Fruit fly (Drosophila melanogaster) whole organism, embryonic: ENCODE data around the gene CG44094.

Source experiments
- ATbp ChIP-seq: fragments of 200-800 bp; sonication (Bioruptor generic); optimal IDR thresholded peaks from 2 replicates; lab custom pipeline; 2017; ENCODE audit warnings: missing biosample characterization, mild to moderate bottlenecking, missing genetic modification characterization, missing genetic modification reagents
- CG11504 ChIP-seq: fragments of 200-800 bp; sonication (Bioruptor generic); optimal IDR thresholded peaks from 3 replicates; lab custom pipeline; 2019; ENCODE audit warnings: missing biosample characterization, mild to moderate bottlenecking, missing genetic modification characterization, moderate library complexity
- CG12299 ChIP-seq: fragments of 200-800 bp; sonication (Bioruptor generic); optimal IDR thresholded peaks from 2 replicates; lab custom pipeline; 2018; ENCODE audit warnings: missing biosample characterization, mild to moderate bottlenecking, missing genetic modification characterization
- CG1233 ChIP-seq: fragments of 200-800 bp; sonication (Bioruptor generic); optimal IDR thresholded peaks from 4 replicates; lab custom pipeline; 2018; ENCODE audit warnings: missing biosample characterization, mild to moderate bottlenecking, missing genetic modification characterization
- CG14050 ChIP-seq: fragments of 200-800 bp; sonication (Bioruptor generic); IDR thresholded peaks from 3 replicates; pipeline ENCODE4 v1.3.6; 2022; ENCODE audit warnings: missing biosample characterization, missing genetic modification characterization
- CG17568 ChIP-seq: fragments of 200-800 bp; sonication (Bioruptor generic); optimal IDR thresholded peaks from 2 replicates; lab custom pipeline; 2018; ENCODE audit warnings: missing biosample characterization, mild to moderate bottlenecking, missing genetic modification characterization, moderate library complexity
- CG3163 ChIP-seq: fragments of 200-800 bp; sonication (Bioruptor generic); optimal IDR thresholded peaks from 3 replicates; lab custom pipeline; 2016; ENCODE audit warnings: missing biosample characterization, missing genetic modification characterization
- CG33557 ChIP-seq: fragments of 200-800 bp; sonication (Bioruptor generic); optimal IDR thresholded peaks from 2 replicates; lab custom pipeline; 2019; ENCODE audit warnings: missing biosample characterization, mild to moderate bottlenecking, missing genetic modification characterization, moderate library complexity
- CG43689 ChIP-seq: fragments of 200-800 bp; sonication (Bioruptor generic); IDR thresholded peaks from 2 replicates; pipeline ENCODE4 v1.3.6; 2022; ENCODE audit warnings: missing biosample characterization, missing genetic modification characterization
- CG4424 ChIP-seq: fragments of 200-800 bp; sonication (Bioruptor generic); optimal IDR thresholded peaks from 3 replicates; lab custom pipeline; 2016; ENCODE audit warnings: missing biosample characterization, missing genetic modification characterization
- CG4820 ChIP-seq: fragments of 200-800 bp; sonication (Bioruptor generic); optimal IDR thresholded peaks from 3 replicates; lab custom pipeline; 2016; ENCODE audit warnings: missing biosample characterization, missing genetic modification characterization
- CG7745 ChIP-seq: fragments of 200-800 bp; sonication (Bioruptor generic); optimal IDR thresholded peaks from 2 replicates; lab custom pipeline; 2018; ENCODE audit warnings: missing biosample characterization, mild to moderate bottlenecking, missing genetic modification characterization, moderate library complexity
- CG8924 ChIP-seq: fragments of 200-800 bp; optimal IDR thresholded peaks from 3 replicates; lab custom pipeline; 2019; ENCODE audit warnings: missing biosample characterization, mild to moderate bottlenecking, missing genetic modification characterization, moderate library complexity
- CG9817 ChIP-seq: fragments of 200-800 bp; sonication (Bioruptor generic); optimal IDR thresholded peaks from 2 replicates; lab custom pipeline; 2018; ENCODE audit warnings: missing biosample characterization, mild to moderate bottlenecking, missing genetic modification characterization, moderate library complexity
- CrebB ChIP-seq: fragments of 200-800 bp; sonication (Bioruptor generic); optimal IDR thresholded peaks from 3 replicates; lab custom pipeline; 2018; ENCODE audit warnings: missing biosample characterization, mild to moderate bottlenecking, missing genetic modification characterization
- D ChIP-seq, 2 experiments: fragments of 200-800 bp in 1 of 2; fragments of >200 bp in 1 of 2; sonication (Bioruptor generic) in 1 of 2; optimal IDR thresholded peaks; 2 replicates in 1 of 2; 3 replicates in 1 of 2; lab custom pipeline; 2017; ENCODE audit warnings: mild to moderate bottlenecking in 1 of 2, missing biosample characterization in 1 of 2, missing genetic modification characterization in 1 of 2, missing genetic modification reagents in 1 of 2
- ERR ChIP-seq: fragments of 200-800 bp; sonication (Bioruptor generic); optimal IDR thresholded peaks from 2 replicates; lab custom pipeline; 2016; ENCODE audit warnings: missing biosample characterization, missing genetic modification characterization
- Ets97D ChIP-seq: fragments of 200-800 bp; sonication (Bioruptor generic); optimal IDR thresholded peaks from 3 replicates; lab custom pipeline; 2016; ENCODE audit warnings: missing biosample characterization, missing genetic modification characterization
- HLH3B ChIP-seq: fragments of 200-800 bp; sonication (Bioruptor generic); IDR thresholded peaks from 2 replicates; pipeline ENCODE4 v1.3.6; 2022; ENCODE audit warnings: missing biosample characterization, missing genetic modification characterization
- Hand ChIP-seq: fragments of 200-800 bp; sonication (Bioruptor generic); optimal IDR thresholded peaks from 2 replicates; lab custom pipeline; 2017; ENCODE audit warnings: mild to moderate bottlenecking, missing biosample characterization, missing genetic modification reagents, missing genetic modification characterization
- Lpt ChIP-seq: fragments of >200 bp; optimal IDR thresholded peaks from 2 replicates; lab custom pipeline; 2018; ENCODE audit warnings: missing biosample characterization, missing genetic modification characterization
- Med ChIP-seq: fragments of 200-800 bp; sonication (Bioruptor generic); peaks from one replicate; lab custom pipeline; 2016; ENCODE audit warnings: missing biosample characterization, missing genetic modification characterization, mild to moderate bottlenecking, inconsistent platforms, moderate library complexity
- NK7.1 ChIP-seq: fragments of 200-800 bp; sonication (Bioruptor generic); optimal IDR thresholded peaks from 3 replicates; lab custom pipeline; 2016; ENCODE audit warnings: missing biosample characterization, missing genetic modification characterization
- TFAM ChIP-seq: fragments of 200-800 bp; sonication (Bioruptor generic); optimal IDR thresholded peaks from 2 replicates; lab custom pipeline; 2017; ENCODE audit warnings: missing biosample characterization, missing genetic modification characterization, inconsistent platforms
- ac ChIP-seq: fragments of 200-800 bp; sonication (Bioruptor generic); optimal IDR thresholded peaks from 3 replicates; lab custom pipeline; 2017; ENCODE audit warnings: missing biosample characterization, mild to moderate bottlenecking, missing genetic modification characterization
- ato ChIP-seq: fragments of 200-800 bp; sonication (Bioruptor generic); IDR thresholded peaks from 2 replicates; pipeline ENCODE4 v1.3.6; 2022; ENCODE audit warnings: missing biosample characterization, missing genetic modification characterization; ENCODE audit not compliant: partially characterized antibody
- bcd ChIP-seq: fragments of 200-800 bp; sonication (Bioruptor generic); optimal IDR thresholded peaks from 2 replicates; lab custom pipeline; 2017; ENCODE audit warnings: missing biosample characterization, mild to moderate bottlenecking, missing genetic modification characterization
- bigmax ChIP-seq: fragments of 200-800 bp; sonication (Bioruptor generic); optimal IDR thresholded peaks from 2 replicates; lab custom pipeline; 2018; ENCODE audit warnings: missing biosample characterization, mild to moderate bottlenecking, missing genetic modification characterization
- dmrt99B ChIP-seq: fragments of 200-800 bp; sonication (Bioruptor generic); optimal IDR thresholded peaks from 2 replicates; lab custom pipeline; 2018; ENCODE audit warnings: missing biosample characterization, mild to moderate bottlenecking, missing genetic modification characterization, moderate library complexity
- fu2 ChIP-seq: fragments of 200-800 bp; sonication (Bioruptor generic); optimal IDR thresholded peaks from 2 replicates; lab custom pipeline; 2016; ENCODE audit warnings: missing biosample characterization, missing genetic modification characterization
- gcm ChIP-seq: fragments of 200-800 bp; sonication (Bioruptor generic); optimal IDR thresholded peaks from 2 replicates; lab custom pipeline; 2019; ENCODE audit warnings: missing biosample characterization, mild to moderate bottlenecking, missing genetic modification characterization, moderate library complexity
- gsb ChIP-seq: fragments of 200-800 bp; sonication (Bioruptor generic); IDR thresholded peaks from 2 replicates; pipeline ENCODE4 v1.3.6; 2022; ENCODE audit warnings: missing biosample characterization, missing genetic modification characterization
- gsb-n ChIP-seq: fragments of 200-800 bp; sonication (Bioruptor generic); optimal IDR thresholded peaks from 3 replicates; lab custom pipeline; 2018; ENCODE audit warnings: missing biosample characterization, mild to moderate bottlenecking, missing genetic modification characterization
- kah ChIP-seq: fragments of 200-800 bp; sonication (Bioruptor generic); optimal IDR thresholded peaks from 2 replicates; lab custom pipeline; 2018; ENCODE audit warnings: missing biosample characterization, mild to moderate bottlenecking, missing genetic modification characterization
- kni ChIP-seq: fragments of 200-800 bp; sonication (Bioruptor generic); optimal IDR thresholded peaks from 3 replicates; lab custom pipeline; 2017; ENCODE audit warnings: mild to moderate bottlenecking, missing biosample characterization, missing genetic modification reagents, missing genetic modification characterization
- lola ChIP-seq, 3 experiments: fragments of >200 bp in 2 of 3; fragments of 200-800 bp in 1 of 3; sonication (Bioruptor generic) in 1 of 3; optimal IDR thresholded peaks; 2 replicates each; lab custom pipeline; 2017 to 2019; ENCODE audit warnings: missing biosample characterization in 3 of 3, missing genetic modification characterization in 3 of 3, mild to moderate bottlenecking in 1 of 3, moderate library complexity in 1 of 3
- mirr ChIP-seq: fragments of 200-800 bp; sonication (Bioruptor generic); optimal IDR thresholded peaks from 3 replicates; lab custom pipeline; 2018; ENCODE audit warnings: missing biosample characterization, mild to moderate bottlenecking, missing genetic modification characterization
- odd ChIP-seq: fragments of 200-800 bp; sonication (Bioruptor generic); optimal IDR thresholded peaks from 2 replicates; lab custom pipeline; 2017; ENCODE audit warnings: missing biosample characterization, mild to moderate bottlenecking, missing genetic modification characterization
- pan ChIP-seq, 4 experiments: fragments of >200 bp in 3 of 4; fragments of 200-800 bp in 1 of 4; sonication (Bioruptor generic) in 1 of 4; optimal IDR thresholded peaks in 3 of 4; IDR thresholded peaks in 1 of 4; 2 replicates each; pipeline versions ENCODE4 v1.3.6 to Lab custom; 2017 to 2022; ENCODE audit warnings: missing biosample characterization in 2 of 4, missing genetic modification characterization in 2 of 4, mixed read lengths in 1 of 4
- peb ChIP-seq: fragments of 200-800 bp; sonication (Bioruptor generic); IDR thresholded peaks from 2 replicates; pipeline ENCODE4 v1.3.6; 2022; ENCODE audit warnings: missing biosample characterization, missing genetic modification characterization
- pho ChIP-seq: fragments of 200-800 bp; sonication (Bioruptor generic); optimal IDR thresholded peaks from 2 replicates; lab custom pipeline; 2016; ENCODE audit warnings: missing biosample characterization, missing genetic modification characterization
- prd ChIP-seq, 3 experiments: fragments of >200 bp in 2 of 3; fragments of 200-800 bp in 1 of 3; sonication (Bioruptor generic) in 1 of 3; optimal IDR thresholded peaks in 2 of 3; IDR thresholded peaks in 1 of 3; 2 replicates in 2 of 3; 3 replicates in 1 of 3; pipeline versions ENCODE4 v1.3.6 to Lab custom; 2017 to 2022; ENCODE audit warnings: missing biosample characterization in 1 of 3, missing genetic modification characterization in 1 of 3
- ro ChIP-seq: fragments of 200-800 bp; sonication (Bioruptor generic); IDR thresholded peaks from 2 replicates; pipeline ENCODE4 v1.3.6; 2022; ENCODE audit warnings: missing biosample characterization, missing genetic modification characterization
- schlank ChIP-seq: fragments of 200-800 bp; sonication (Bioruptor generic); optimal IDR thresholded peaks from 2 replicates; lab custom pipeline; 2018; ENCODE audit warnings: missing biosample characterization, mild to moderate bottlenecking, missing genetic modification characterization
- tio ChIP-seq: fragments of 200-800 bp; sonication (Bioruptor generic); optimal IDR thresholded peaks from 2 replicates; lab custom pipeline; 2017; ENCODE audit warnings: missing biosample characterization, missing genetic modification characterization, inconsistent platforms
- tna ChIP-seq: fragments of 200-800 bp; sonication (Bioruptor generic); IDR thresholded peaks from 2 replicates; pipeline ENCODE4 v1.3.6; 2022; ENCODE audit warnings: missing biosample characterization, missing genetic modification characterization; ENCODE audit not compliant: partially characterized antibody
- wdn ChIP-seq: fragments of 200-800 bp; sonication (Bioruptor generic); IDR thresholded peaks from 2 replicates; pipeline ENCODE4 v1.3.6; 2022; ENCODE audit warnings: missing biosample characterization, missing genetic modification characterization

CG44094 gene

dm6 chr3R:14558383-14558883, 18.0 kb downstream of the CG44094 start (continued):
- TF ChIP-seq CG14050 = peak; percentile 86
- peak in 1 of 3 experiments; percentile 65 for TF ChIP-seq lola (GFP tag; optimal IDR thresholded peaks at IDR 0.05; lab: Kevin White, UChicago)
- peak; percentile 89 for TF ChIP-seq CG1233 (GFP tag; lab: Kevin White, UChicago)
- peak; percentile 84 for TF ChIP-seq gsb-n (tag; lab: Kevin White, UChicago)
- peak; percentile 57; the same call in 1 of the 2 replicates for TF ChIP-seq CG43689 (GFP tag; lab: Robert Waterston, UW)
- TF ChIP-seq ato = no peak
- no peak for TF ChIP-seq CG7745 (tag; lab: Kevin White, UChicago)
- peak; percentile 91 for TF ChIP-seq Hand (GFP tag; lab: Kevin White, UChicago)
- peak; percentile 68 for TF ChIP-seq kni (GFP tag; lab: Kevin White, UChicago)
- peak; percentile 14 for TF ChIP-seq ac (GFP tag; lab: Kevin White, UChicago)
- no peak for TF ChIP-seq Lpt (GFP tag; lab: Kevin White, UChicago)
- TF ChIP-seq schlank = peak; percentile 79
- peak; percentile 54; the same call in 1 of the 2 replicates for TF ChIP-seq ro
- peak; percentile 89 for TF ChIP-seq CG4424 (GFP tag; lab: Kevin White, UChicago)
- TF ChIP-seq CG8924 (tag; lab: Kevin White, UChicago) = peak; percentile 94
- TF ChIP-seq CG4820 = peak; percentile 89
- no peak for TF ChIP-seq D (optimal IDR thresholded peaks at IDR 0.05; lab: Kevin White, UChicago)
- peak; percentile 89 for TF ChIP-seq D (GFP tag; optimal IDR thresholded peaks at IDR 0.05; lab: Kevin White, UChicago)
- no peak for TF ChIP-seq CG33557 (GFP tag; lab: Kevin White, UChicago)
- peak; percentile 73; the same call in 1 of the 2 replicates for TF ChIP-seq peb (GFP tag; lab: Robert Waterston, UW)
- TF ChIP-seq Med (GFP tag; lab: Kevin White, UChicago) = peak; percentile 98
- TF ChIP-seq pho = peak; percentile 93
- peak; percentile 77 for TF ChIP-seq CrebB (tag; lab: Kevin White, UChicago)
- TF ChIP-seq gcm (GFP tag; lab: Kevin White, UChicago) = peak; percentile 91
- TF ChIP-seq tna (GFP tag; lab: Robert Waterston, UW) = peak; percentile 36; the same call in 1 of the 2 replicates
- peak; percentile 96 for TF ChIP-seq CG11504
- TF ChIP-seq Ets97D (GFP tag; lab: Kevin White, UChicago) = peak; percentile 65
- no peak for TF ChIP-seq prd (optimal IDR thresholded peaks at IDR 0.05; lab: Kevin White, UChicago)
- TF ChIP-seq prd (GFP tag; IDR thresholded peaks at IDR 0.05; lab: Robert Waterston, UW) = peak; percentile 84
- peak; percentile 85 for TF ChIP-seq kah (GFP tag; lab: Kevin White, UChicago)
- peak; percentile 88 for TF ChIP-seq CG12299
- TF ChIP-seq dmrt99B (tag; lab: Kevin White, UChicago) = peak; percentile 96
- peak; percentile 85 for TF ChIP-seq ERR (GFP tag; lab: Kevin White, UChicago)
- TF ChIP-seq pan (optimal IDR thresholded peaks at IDR 0.05; lab: Kevin White, UChicago) = no peak
- peak in 1 of 2 experiments; percentile 91 for TF ChIP-seq pan (GFP tag; optimal IDR thresholded peaks at IDR 0.05 in 1 of 2, IDR thresholded peaks at IDR 0.05 in 1 of 2)
- TF ChIP-seq CG9817 (tag; lab: Kevin White, UChicago) = peak; percentile 90
- TF ChIP-seq bigmax = peak; percentile 43
- peak; percentile 95 for TF ChIP-seq odd (GFP tag; lab: Kevin White, UChicago)
- peak; percentile 89 for TF ChIP-seq CG3163 (GFP tag; lab: Kevin White, UChicago)
- peak; percentile 65 for TF ChIP-seq gsb (GFP tag; lab: Robert Waterston, UW)
- no peak for TF ChIP-seq TFAM (GFP tag; lab: Kevin White, UChicago)
- TF ChIP-seq wdn (GFP tag; lab: Robert Waterston, UW) = peak; percentile 80
- TF ChIP-seq HLH3B (GFP tag; lab: Robert Waterston, UW) = peak; percentile 91
- TF ChIP-seq tio = peak; percentile 90
- TF ChIP-seq mirr (GFP tag; lab: Kevin White, UChicago) = peak; percentile 64
- peak; percentile 84 for TF ChIP-seq CG17568
- TF ChIP-seq NK7.1 (GFP tag; lab: Kevin White, UChicago) = peak; percentile 88
- peak; percentile 85 for TF ChIP-seq fu2
- TF ChIP-seq bcd = peak; percentile 94
- peak; percentile 95 for TF ChIP-seq ATbp (GFP tag; lab: Kevin White, UChicago)
